Worm (Caenorhabditis elegans) whole organism, young adult: ENCODE results near the gene K05F1.10.

Source experiments
- B0019.2 ChIP-seq: fragments of 200-800 bp; sonication (Bioruptor generic); conservative IDR thresholded peaks from 2 replicates; pipeline ENCODE4 v1.3.6; 2022; ENCODE audit warnings: missing genetic modification reagents, missing genetic modification characterization, missing compliant biosample characterization
- B0336.3 ChIP-seq: fragments of 200-800 bp; sonication (Bioruptor generic); IDR thresholded peaks from 2 replicates; pipeline ENCODE4 v1.3.6; 2022; ENCODE audit warnings: missing genetic modification characterization, missing compliant biosample characterization
- C06A6.2 ChIP-seq: fragments of 200-800 bp; sonication (Bioruptor generic); conservative IDR thresholded peaks from 2 replicates; pipeline ENCODE4 v1.3.6; 2022; ENCODE audit warnings: missing genetic modification characterization, missing compliant biosample characterization
- F37B4.10 ChIP-seq: fragments of 200-800 bp; sonication (Bioruptor generic); IDR thresholded peaks from 2 replicates; pipeline ENCODE4 v1.3.6; 2022; ENCODE audit warnings: missing genetic modification characterization, missing compliant biosample characterization
- F57A8.1 ChIP-seq: fragments of 200-800 bp; sonication (Bioruptor generic); optimal IDR thresholded peaks from 2 replicates; lab custom pipeline; 2018; ENCODE audit warnings: mild to moderate bottlenecking, missing genetic modification characterization, moderate library complexity, missing compliant biosample characterization
- F57C9.4 ChIP-seq: sonication (generic microtip); optimal IDR thresholded peaks from 2 replicates; lab custom pipeline; 2017; ENCODE audit warnings: mild to moderate bottlenecking, missing genetic modification characterization, missing compliant biosample characterization
- K12H6.12 ChIP-seq: fragments of 200-800 bp; sonication (Bioruptor generic); optimal IDR thresholded peaks from 2 replicates; lab custom pipeline; 2018; ENCODE audit warnings: mild to moderate bottlenecking, missing genetic modification characterization, missing compliant biosample characterization
- T07F8.4 ChIP-seq: sonication (generic microtip); optimal IDR thresholded peaks from 2 replicates; lab custom pipeline; 2016; ENCODE audit warnings: mild to moderate bottlenecking, missing genetic modification characterization, moderate library complexity, missing compliant biosample characterization
- T26A5.8 ChIP-seq: sonication (generic microtip); optimal IDR thresholded peaks from 2 replicates; lab custom pipeline; 2016; ENCODE audit warnings: missing genetic modification characterization, missing compliant biosample characterization
- Y56A3A.18 ChIP-seq: fragments of 200-800 bp; sonication (Bioruptor generic); IDR thresholded peaks from 2 replicates; pipeline ENCODE4 v1.3.6; 2022; ENCODE audit warnings: missing genetic modification reagents, missing genetic modification characterization, missing compliant biosample characterization
- Y67H2A.10 ChIP-seq: fragments of 200-800 bp; sonication (Bioruptor generic); conservative IDR thresholded peaks from 2 replicates; pipeline ENCODE4 v1.3.6; 2022; ENCODE audit warnings: missing genetic modification reagents, missing genetic modification characterization, missing compliant biosample characterization
- Y95B8A.8 ChIP-seq: fragments of 200-800 bp; sonication (Bioruptor generic); IDR thresholded peaks from 2 replicates; pipeline ENCODE4 v1.3.6; 2022; ENCODE audit warnings: missing genetic modification reagents, missing genetic modification characterization, missing compliant biosample characterization
- ZK185.1 ChIP-seq: sonication (generic microtip); optimal IDR thresholded peaks from 2 replicates; lab custom pipeline; 2016; ENCODE audit warnings: mild to moderate bottlenecking, missing genetic modification characterization, missing compliant biosample characterization; ENCODE audit not compliant: poor library complexity, severe bottlenecking
- aptf-2 ChIP-seq: fragments of 200-800 bp; sonication (Bioruptor generic); conservative IDR thresholded peaks from 2 replicates; pipeline ENCODE4 v1.3.6; 2022; ENCODE audit warnings: missing genetic modification reagents, missing genetic modification characterization, missing compliant biosample characterization
- attf-3 ChIP-seq: fragments of 200-800 bp; sonication (Bioruptor generic); conservative IDR thresholded peaks from 2 replicates; pipeline ENCODE4 v1.3.6; 2022; ENCODE audit warnings: missing genetic modification reagents, missing genetic modification characterization, missing compliant biosample characterization
- bed-2 ChIP-seq: fragments of 200-800 bp; sonication (Bioruptor generic); IDR thresholded peaks from 2 replicates; pipeline ENCODE4 v1.3.6; 2022; ENCODE audit warnings: missing genetic modification reagents, missing genetic modification characterization, missing compliant biosample characterization
- cebp-1 ChIP-seq, 2 experiments: fragments of 200-800 bp in 1 of 2; sonication (Bioruptor generic) in 1 of 2; sonication (generic microtip) in 1 of 2; IDR thresholded peaks in 1 of 2; optimal IDR thresholded peaks in 1 of 2; 2 replicates each; pipeline versions ENCODE4 v1.3.6 to Lab custom; 2017 to 2022; ENCODE audit warnings: missing compliant biosample characterization in 2 of 2, missing genetic modification characterization in 2 of 2, mild to moderate bottlenecking in 1 of 2, missing genetic modification reagents in 1 of 2, moderate library complexity in 1 of 2
- chd-7 ChIP-seq: sonication (generic microtip); optimal IDR thresholded peaks from 2 replicates; lab custom pipeline; 2016; ENCODE audit warnings: mild to moderate bottlenecking, missing genetic modification characterization, moderate library complexity, missing compliant biosample characterization
- dox-1 ChIP-seq: fragments of 200-800 bp; sonication (Bioruptor generic); IDR thresholded peaks from 2 replicates; pipeline ENCODE4 v1.3.6; 2022; ENCODE audit warnings: missing genetic modification reagents, missing genetic modification characterization, missing compliant biosample characterization
- egl-44 ChIP-seq: fragments of 200-800 bp; sonication (Bioruptor generic); IDR thresholded peaks from 2 replicates; pipeline ENCODE4 v1.3.6; 2022; ENCODE audit warnings: missing genetic modification reagents, missing genetic modification characterization, missing compliant biosample characterization
- fkh-3 ChIP-seq: sonication (generic microtip); optimal IDR thresholded peaks from 2 replicates; lab custom pipeline; 2016; ENCODE audit warnings: mild to moderate bottlenecking, missing genetic modification characterization, missing compliant biosample characterization
- hlh-12 ChIP-seq: sonication (generic microtip); optimal IDR thresholded peaks from 2 replicates; lab custom pipeline; 2016; ENCODE audit warnings: missing genetic modification characterization, missing compliant biosample characterization
- hmg-1.2 ChIP-seq: fragments of 200-800 bp; sonication (Bioruptor generic); IDR thresholded peaks from 2 replicates; pipeline ENCODE4 v1.3.6; 2022; ENCODE audit warnings: missing genetic modification reagents, missing genetic modification characterization, missing compliant biosample characterization
- hmg-20 ChIP-seq: fragments of 200-800 bp; sonication (Bioruptor generic); IDR thresholded peaks from 2 replicates; pipeline ENCODE4 v1.3.6; 2022; ENCODE audit warnings: missing genetic modification reagents, missing genetic modification characterization, missing compliant biosample characterization
- lag-1 ChIP-seq: fragments of 200-800 bp; sonication (Bioruptor generic); IDR thresholded peaks from 2 replicates; pipeline ENCODE4 v1.3.6; 2022; ENCODE audit warnings: missing genetic modification reagents, missing genetic modification characterization, missing compliant biosample characterization
- let-526 ChIP-seq: fragments of 200-800 bp; sonication (Bioruptor generic); IDR thresholded peaks from 2 replicates; pipeline ENCODE4 v1.3.6; 2022; ENCODE audit warnings: missing genetic modification reagents, missing genetic modification characterization, missing compliant biosample characterization
- lin-40 ChIP-seq: sonication (generic microtip); optimal IDR thresholded peaks from 2 replicates; lab custom pipeline; 2016; ENCODE audit warnings: missing genetic modification characterization, mild to moderate bottlenecking, missing compliant biosample characterization, missing genotype, missing genetic modification reagents
- lin-54 ChIP-seq: fragments of 200-800 bp; sonication (Bioruptor generic); optimal IDR thresholded peaks from 2 replicates; lab custom pipeline; 2018; ENCODE audit warnings: mild to moderate bottlenecking, missing genetic modification characterization, missing compliant biosample characterization
- lsy-27 ChIP-seq: sonication (generic microtip); optimal IDR thresholded peaks from 2 replicates; lab custom pipeline; 2017; ENCODE audit warnings: missing genetic modification characterization, mild to moderate bottlenecking, missing compliant biosample characterization, antibody characterized with exemption, missing genotype, borderline replicate concordance; ENCODE audit not compliant: insufficient read depth
- nhr-179 ChIP-seq: sonication (generic microtip); optimal IDR thresholded peaks from 2 replicates; lab custom pipeline; 2016; ENCODE audit warnings: mild to moderate bottlenecking, missing genetic modification characterization, missing compliant biosample characterization
- nhr-27 ChIP-seq: fragments of 200-800 bp; sonication (Bioruptor generic); optimal IDR thresholded peaks from 2 replicates; lab custom pipeline; 2018; ENCODE audit warnings: mild to moderate bottlenecking, missing genetic modification characterization, moderate library complexity, missing compliant biosample characterization
- rcor-1 ChIP-seq: fragments of 200-800 bp; sonication (Bioruptor generic); IDR thresholded peaks from 2 replicates; pipeline ENCODE4 v1.3.6; 2022; ENCODE audit warnings: missing genetic modification reagents, missing genetic modification characterization, missing compliant biosample characterization
- repo-1 ChIP-seq: sonication (generic microtip); optimal IDR thresholded peaks from 2 replicates; lab custom pipeline; 2017; ENCODE audit warnings: mild to moderate bottlenecking, missing genetic modification characterization, missing compliant biosample characterization
- snpc-1.1 ChIP-seq: sonication (generic microtip); optimal IDR thresholded peaks from 2 replicates; lab custom pipeline; 2017; ENCODE audit warnings: missing genetic modification characterization, mild to moderate bottlenecking, missing compliant biosample characterization, antibody characterized with exemption, moderate library complexity, missing genotype, missing genetic modification reagents; ENCODE audit not compliant: insufficient read depth
- snpc-4 ChIP-seq, 5 experiments: fragments of 150-350 bp in 1 of 5; sonication (generic microtip) in 4 of 5; optimal IDR thresholded peaks; 2 replicates each; lab custom pipeline; 2014 to 2018; ENCODE audit warnings: missing genetic modification characterization in 5 of 5, missing biosample characterization in 3 of 5, antibody characterized with exemption in 2 of 5, mild to moderate bottlenecking in 2 of 5, missing compliant biosample characterization in 2 of 5, missing genotype in 2 of 5, moderate library complexity in 2 of 5, missing genetic modification reagents in 1 of 5
- tbx-9 ChIP-seq: sonication (generic microtip); optimal IDR thresholded peaks from 2 replicates; lab custom pipeline; 2016; ENCODE audit warnings: borderline replicate concordance, missing genetic modification characterization, inconsistent platforms, missing compliant biosample characterization
- tlf-1 ChIP-seq: fragments of 200-800 bp; sonication (Bioruptor generic); optimal IDR thresholded peaks from 2 replicates; lab custom pipeline; 2018; ENCODE audit warnings: mild to moderate bottlenecking, missing genetic modification characterization, missing compliant biosample characterization
- unc-62 ChIP-seq: fragments of 150-350 bp; optimal IDR thresholded peaks from 2 replicates; lab custom pipeline; 2014; ENCODE audit warnings: missing biosample characterization, missing genetic modification reagents, missing genetic modification characterization
- zfh-2 ChIP-seq: fragments of 200-800 bp; sonication (Bioruptor generic); conservative IDR thresholded peaks from 2 replicates; pipeline ENCODE4 v1.3.6; 2022; ENCODE audit warnings: missing genetic modification reagents, missing genetic modification characterization, missing compliant biosample characterization
- zim-3 ChIP-seq: sonication (generic microtip); optimal IDR thresholded peaks from 2 replicates; lab custom pipeline; 2017; ENCODE audit warnings: mild to moderate bottlenecking, missing genetic modification characterization, moderate library complexity, missing compliant biosample characterization
- ztf-22 ChIP-seq: fragments of 200-800 bp; sonication (Bioruptor generic); optimal IDR thresholded peaks from 2 replicates; lab custom pipeline; 2018; ENCODE audit warnings: mild to moderate bottlenecking, missing genetic modification characterization, moderate library complexity, missing compliant biosample characterization
- ztf-28 ChIP-seq: fragments of 200-800 bp; sonication (Bioruptor generic); IDR thresholded peaks from 2 replicates; pipeline ENCODE4 v1.3.6; 2022; ENCODE audit warnings: missing genetic modification reagents, missing genetic modification characterization, missing compliant biosample characterization

The K05F1.10 gene

DNA sequence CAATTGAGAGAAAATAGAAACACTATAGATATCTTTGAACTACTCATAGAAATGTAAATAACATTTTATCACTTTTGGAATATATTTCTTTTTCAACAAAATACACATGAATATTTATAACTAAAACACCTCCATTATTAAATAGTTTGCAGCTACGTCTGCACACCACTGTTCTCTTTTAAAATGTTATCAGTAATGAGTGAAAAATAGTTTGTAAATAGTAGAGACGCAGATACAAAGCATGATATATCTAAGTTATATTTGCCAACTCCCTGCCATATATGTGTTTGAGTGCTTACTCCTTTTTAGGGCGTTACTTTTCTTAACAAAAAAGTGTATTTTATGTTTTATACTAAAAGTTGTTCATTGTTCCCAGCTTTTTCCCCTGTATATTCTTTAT lies 40.9 kb upstream of the K05F1.10 start (continued):
- TF ChIP-seq rcor-1 (GFP tag; lab: Robert Waterston, UW) (no peak), zfh-2 (GFP tag; lab: Robert Waterston, UW) (no peak)

DNA sequence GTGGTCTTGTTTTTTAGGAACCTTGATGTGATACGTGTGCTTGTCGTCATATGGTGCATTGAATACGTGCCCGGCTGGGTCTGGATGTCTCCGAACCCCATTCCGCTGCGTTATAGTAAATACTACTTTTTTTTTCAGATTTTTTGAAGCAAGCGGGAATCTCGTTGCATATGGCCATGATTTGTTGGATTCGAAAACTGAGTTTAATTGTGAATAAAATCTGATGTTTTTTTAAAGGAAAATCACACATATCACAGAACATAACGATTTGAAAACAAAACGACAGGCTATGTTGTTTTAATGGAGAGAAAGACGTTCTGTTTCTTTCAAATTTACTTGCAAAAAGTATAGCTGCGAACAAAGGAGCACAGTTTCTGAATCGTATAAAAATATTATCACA lies 40.2 kb upstream of the K05F1.10 start, which contains the start of the genes ZK1248.17 and H41C03.3:
ZK1248.17 (minus strand) TSS at position 101 of the 400 bp plus-strand sequence.
H41C03.3 (plus strand) TSS at position 337 of the 400 bp plus-strand sequence.
- no peak for TF ChIP-seq Y56A3A.18 (GFP tag; lab: Robert Waterston, UW)
- TF ChIP-seq tlf-1 (GFP tag; lab: Kevin White, UChicago) = no peak
- no peak for TF ChIP-seq bed-2 (GFP tag; lab: Robert Waterston, UW)
- no peak for TF ChIP-seq Y67H2A.10 (GFP tag; lab: Robert Waterston, UW)
- no peak for TF ChIP-seq T07F8.4 (tag; lab: Kevin White, UChicago)
- TF ChIP-seq C06A6.2 (GFP tag; lab: Robert Waterston, UW) = no peak
- no peak for TF ChIP-seq F57C9.4 (tag; lab: Kevin White, UChicago)
- no peak for TF ChIP-seq K12H6.12
- no peak for TF ChIP-seq fkh-3 (tag; lab: Kevin White, UChicago)
- TF ChIP-seq lin-40 (tag; lab: Kevin White, UChicago) = no peak
- no peak for TF ChIP-seq T26A5.8 (tag; lab: Kevin White, UChicago)
- no peak for TF ChIP-seq B0336.3 (GFP tag; lab: Robert Waterston, UW)
- TF ChIP-seq repo-1 (tag; lab: Kevin White, UChicago) = no peak
- TF ChIP-seq aptf-2 (GFP tag; lab: Robert Waterston, UW) = no peak
- TF ChIP-seq, all 124 proteins: peak for 0

DNA sequence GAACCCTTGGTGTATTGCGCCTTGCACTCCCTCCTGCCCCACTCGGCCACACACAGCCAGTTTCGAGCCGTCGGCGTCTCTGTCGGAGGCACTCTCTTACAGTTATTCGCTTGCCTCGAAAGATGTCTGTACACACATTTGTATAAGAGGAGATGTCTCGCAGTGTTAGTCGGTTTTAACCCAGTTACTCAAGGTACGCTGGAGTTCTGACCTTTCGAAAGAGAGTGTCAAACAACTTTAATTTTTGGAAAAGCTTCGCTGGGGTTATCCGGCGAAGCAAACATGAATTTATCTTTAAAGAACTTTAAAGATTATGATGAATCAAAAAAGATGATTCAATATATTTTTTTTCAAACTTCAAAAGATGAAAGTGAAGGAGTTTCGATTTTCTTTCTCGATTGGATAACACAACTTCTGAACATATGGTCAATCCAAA lies 39.4 kb upstream of the K05F1.10 start:
- TF ChIP-seq ztf-28 = peak; percentile 94
- TF ChIP-seq dox-1 = peak; percentile 99
- peak; percentile 2 for TF ChIP-seq hlh-12 (tag; lab: Kevin White, UChicago)
- peak; percentile 98 for TF ChIP-seq ZK185.1 (tag; lab: Kevin White, UChicago)
- peak; percentile 98 for TF ChIP-seq ztf-22 (GFP tag; lab: Kevin White, UChicago)
- peak; percentile 93 for TF ChIP-seq lsy-27 (tag; lab: Kevin White, UChicago)
- TF ChIP-seq chd-7 (tag; lab: Kevin White, UChicago) = peak; percentile 100
- TF ChIP-seq snpc-4 (GFP tag; optimal IDR thresholded peaks at IDR 0.05; lab: Kevin White, UChicago) = peak; percentile 100
- TF ChIP-seq snpc-4 (tag; optimal IDR thresholded peaks at IDR 0.05; lab: Kevin White, UChicago) = peak; percentile 100
- TF ChIP-seq B0336.3 (GFP tag; lab: Robert Waterston, UW) = peak; percentile 100
- TF ChIP-seq let-526 = peak; percentile 97
- peak; percentile 99 for TF ChIP-seq snpc-1.1 (tag; lab: Kevin White, UChicago)
- peak; percentile 95 for TF ChIP-seq hmg-1.2
- TF ChIP-seq egl-44 (GFP tag; lab: Robert Waterston, UW) = peak; percentile 95
- peak; percentile 98 for TF ChIP-seq Y95B8A.8 (GFP tag; lab: Robert Waterston, UW)
- TF ChIP-seq Y56A3A.18 (GFP tag; lab: Robert Waterston, UW) = peak; percentile 98
- TF ChIP-seq nhr-179 (tag; lab: Kevin White, UChicago) = peak; percentile 78
- peak; percentile 93; the same call in 1 of the 2 replicates for TF ChIP-seq F37B4.10 (GFP tag; lab: Robert Waterston, UW)
- peak; percentile 67 for TF ChIP-seq unc-62
- peak; percentile 94 for TF ChIP-seq lag-1
- peak; percentile 84 for TF ChIP-seq attf-3
- TF ChIP-seq tbx-9 (tag; lab: Kevin White, UChicago) = no peak
- peak; percentile 90 for TF ChIP-seq Y67H2A.10 (GFP tag; lab: Robert Waterston, UW)
- TF ChIP-seq nhr-27 (tag; lab: Kevin White, UChicago) = peak; percentile 93
- peak; percentile 99 for TF ChIP-seq rcor-1 (GFP tag; lab: Robert Waterston, UW)
- TF ChIP-seq zim-3 = peak; percentile 95
- peak; percentile 96 for TF ChIP-seq lin-54 (GFP tag; lab: Kevin White, UChicago)
- peak; percentile 86 for TF ChIP-seq fkh-3 (tag; lab: Kevin White, UChicago)
- TF ChIP-seq B0019.2 (GFP tag; lab: Robert Waterston, UW) = peak; percentile 82
- peak; percentile 87 for TF ChIP-seq F57A8.1 (GFP tag; lab: Kevin White, UChicago)
- peak; percentile 91 for TF ChIP-seq cebp-1 (GFP tag; IDR thresholded peaks at IDR 0.05; lab: Robert Waterston, UW)
- peak; percentile 98 for TF ChIP-seq cebp-1 (tag; optimal IDR thresholded peaks at IDR 0.05; lab: Kevin White, UChicago)
- TF ChIP-seq hmg-20 (GFP tag; lab: Robert Waterston, UW) = peak; percentile 97
